Worm (Caenorhabditis elegans) whole organism, L4/young adult: ENCODE data around the gene srd-70.

Experiments used
- W03F9.2 ChIP-seq: fragments of 150-350 bp; optimal IDR thresholded peaks from 2 replicates; lab custom pipeline; 2014; ENCODE audit warnings: missing biosample characterization, missing genetic modification characterization
- dao-5 ChIP-seq: sonication (generic microtip); optimal IDR thresholded peaks from 2 replicates; lab custom pipeline; 2016; ENCODE audit warnings: missing genotype, missing genetic modification characterization, moderate library complexity, missing compliant biosample characterization
- him-1 ChIP-seq: sonication (generic microtip); optimal IDR thresholded peaks from 2 replicates; lab custom pipeline; 2016; ENCODE audit warnings: missing genotype, missing genetic modification reagents, missing genetic modification characterization, missing compliant biosample characterization

The srd-70 gene

ce11 chrV:20476981-20477380, 23.1 kb downstream of the srd-70 start:
- TF ChIP-seq W03F9.2 (tag; lab: Kevin White, UChicago) (no peak), him-1 (no peak), dao-5 (tag; lab: Kevin White, UChicago) (no peak)

- TF ChIP-seq him-1, result no peak
- peak; percentile 33 for TF ChIP-seq W03F9.2 (tag; lab: Kevin White, UChicago)
Measured at ce11 chrV:20479013-20479739, 25.3 kb downstream of the srd-70 start, which contains the start of the genes calf-1 and rpl-2. Gene calf-1 (minus strand): TSS chrV:20479089. Gene rpl-2 (plus strand): TSS chrV:20479689.

ce11 chrV:20480790-20481189, 26.9 kb downstream of the srd-70 start:
- TF ChIP-seq W03F9.2 (tag; lab: Kevin White, UChicago) (no peak), dao-5 (tag; lab: Kevin White, UChicago) (no peak), him-1 (no peak)

- TF ChIP-seq dao-5 (tag; lab: Kevin White, UChicago) (no peak), him-1 (no peak), W03F9.2 (tag; lab: Kevin White, UChicago) (no peak)
Measured at ce11 chrV:20485285-20485684, 31.4 kb downstream of the srd-70 start, which contains the start of gene dhcr-7. Gene dhcr-7 (minus strand): TSS chrV:20485385.

ce11 chrV:20486549-20486948, 32.6 kb downstream of the srd-70 start:
- TF ChIP-seq dao-5 (tag; lab: Kevin White, UChicago), result no peak

- TF ChIP-seq dao-5 (tag; lab: Kevin White, UChicago) (no peak), W03F9.2 (tag; lab: Kevin White, UChicago) (no peak), him-1 (no peak)
Measured at ce11 chrV:20489102-20489501, 35.2 kb downstream of the srd-70 start, which contains the start of gene srbc-78. Gene srbc-78 (minus strand): TSS chrV:20489202.

- TF ChIP-seq him-1, result no peak
- no peak for TF ChIP-seq W03F9.2 (tag; lab: Kevin White, UChicago)
- TF ChIP-seq dao-5 (tag; lab: Kevin White, UChicago), result no peak
Measured at ce11 chrV:20492385-20492784, 38.5 kb downstream of the srd-70 start, which contains the start of gene srbc-79. Gene srbc-79 (minus strand): TSS chrV:20492485.

- no peak for TF ChIP-seq dao-5 (tag; lab: Kevin White, UChicago)
- TF ChIP-seq him-1, result no peak
- no peak for TF ChIP-seq W03F9.2 (tag; lab: Kevin White, UChicago)
Measured at ce11 chrV:20493271-20494231, 39.6 kb downstream of the srd-70 start, which contains the start of gene B0250.5. Gene B0250.5 (plus strand): TSS chrV:20493924.

- TF ChIP-seq him-1 (no peak), W03F9.2 (tag; lab: Kevin White, UChicago) (no peak), dao-5 (tag; lab: Kevin White, UChicago) (no peak)
Measured at ce11 chrV:20497537-20497936, 43.6 kb downstream of the srd-70 start.

ce11 chrV:20498980-20499379, 45.1 kb downstream of the srd-70 start, which contains the start of gene dct-16:
Gene dct-16 (minus strand): TSS chrV:20499057.
- TF ChIP-seq W03F9.2 (tag; lab: Kevin White, UChicago) (no peak), him-1 (no peak), dao-5 (tag; lab: Kevin White, UChicago) (no peak)

- no peak for TF ChIP-seq him-1
- no peak for TF ChIP-seq dao-5 (tag; lab: Kevin White, UChicago)
- no peak for TF ChIP-seq W03F9.2 (tag; lab: Kevin White, UChicago)
Measured at ce11 chrV:20499642-20500041, 45.7 kb downstream of the srd-70 start.

ce11 chrV:20500405-20500804, 46.5 kb downstream of the srd-70 start, which contains the start of gene dct-14:
Gene dct-14 (minus strand): TSS chrV:20500505.
- TF ChIP-seq W03F9.2 (tag; lab: Kevin White, UChicago), result no peak

ce11 chrV:20504997-20505396, 51.1 kb downstream of the srd-70 start, which contains the start of gene Y38H6C.4:
Gene Y38H6C.4 (minus strand): TSS chrV:20505097.
- TF ChIP-seq W03F9.2 (tag; lab: Kevin White, UChicago), result no peak
- no peak for TF ChIP-seq him-1
- TF ChIP-seq dao-5 (tag; lab: Kevin White, UChicago), result no peak
